Fruit fly (Drosophila melanogaster): Measurements from ENCODE around the gene Vps29.

DNA sequence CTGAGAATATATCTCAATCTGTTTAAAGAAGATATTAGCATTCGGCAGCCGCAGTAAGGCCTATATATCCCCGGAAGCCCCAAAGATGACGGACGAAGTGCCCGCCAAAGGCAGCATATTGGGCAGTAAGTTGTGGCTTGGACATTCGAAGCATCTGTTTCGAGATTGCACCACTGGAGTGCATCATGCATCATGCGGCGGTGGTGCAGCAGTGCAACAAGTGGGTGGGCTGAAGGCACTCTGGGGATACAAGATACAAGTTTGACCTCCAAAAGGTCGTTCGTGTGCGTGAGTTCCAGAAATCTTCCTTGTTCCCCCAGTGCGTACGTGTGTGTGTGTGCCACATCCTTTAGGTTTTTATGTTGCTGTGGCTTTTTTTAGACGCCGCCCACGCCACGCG lies 7.3 kb upstream of the Vps29 start:
- TF ChIP-seq usp (GFP tag; optimal IDR thresholded peaks at IDR 0.05): no peak
- no peak for TF ChIP-seq CG8478 (optimal IDR thresholded peaks at IDR 0.05)
- TF ChIP-seq pan (optimal IDR thresholded peaks at IDR 0.05): no peak
